Fruit fly (Drosophila melanogaster) whole organism, embryonic: ENCODE results near the gene CG5516.

Experiments used
- ATbp ChIP-seq: fragments of 200-800 bp; sonication (Bioruptor generic); optimal IDR thresholded peaks from 2 replicates; lab custom pipeline; 2017; ENCODE audit warnings: missing biosample characterization, mild to moderate bottlenecking, missing genetic modification characterization, missing genetic modification reagents
- CG11723 ChIP-seq: fragments of 200-800 bp; sonication (Bioruptor generic); optimal IDR thresholded peaks from 2 replicates; lab custom pipeline; 2017; ENCODE audit warnings: missing biosample characterization, mild to moderate bottlenecking, missing genetic modification characterization
- CG12104 ChIP-seq: fragments of 200-800 bp; sonication (Bioruptor generic); optimal IDR thresholded peaks from 3 replicates; lab custom pipeline; 2016; ENCODE audit warnings: missing biosample characterization, missing genetic modification characterization
- CG12659 ChIP-seq: fragments of 200-800 bp; sonication (Bioruptor generic); optimal IDR thresholded peaks from 3 replicates; lab custom pipeline; 2017; ENCODE audit warnings: mild to moderate bottlenecking, missing biosample characterization, missing genetic modification reagents, missing genetic modification characterization
- CG12942 ChIP-seq: fragments of 200-800 bp; sonication (Bioruptor generic); optimal IDR thresholded peaks from 3 replicates; lab custom pipeline; 2016; ENCODE audit warnings: missing biosample characterization, missing genetic modification characterization
- CG13287 ChIP-seq: fragments of 200-800 bp; sonication (Bioruptor generic); IDR thresholded peaks from 2 replicates; pipeline ENCODE4 v1.3.6; 2022; ENCODE audit warnings: missing biosample characterization, missing genetic modification characterization; ENCODE audit not compliant: partially characterized antibody
- CG15269 ChIP-seq: fragments of 200-800 bp; sonication (Bioruptor generic); optimal IDR thresholded peaks from 2 replicates; lab custom pipeline; 2018; ENCODE audit warnings: missing biosample characterization, mild to moderate bottlenecking, missing genetic modification characterization, moderate library complexity
- CG1529 ChIP-seq: fragments of 200-800 bp; sonication (Bioruptor generic); optimal IDR thresholded peaks from 3 replicates; lab custom pipeline; 2018; ENCODE audit warnings: missing biosample characterization, missing genetic modification characterization
- CG15514 ChIP-seq: fragments of 200-800 bp; sonication (Bioruptor generic); optimal IDR thresholded peaks from 3 replicates; lab custom pipeline; 2017; ENCODE audit warnings: missing biosample characterization, missing genetic modification characterization, mild to moderate bottlenecking, moderate library complexity, missing genetic modification reagents
- CG17361 ChIP-seq: fragments of 200-800 bp; sonication (Bioruptor generic); IDR thresholded peaks from 3 replicates; pipeline ENCODE4 v1.3.6; 2022; ENCODE audit warnings: missing biosample characterization, missing genetic modification characterization
- CG17612 ChIP-seq: fragments of 200-800 bp; sonication (Bioruptor generic); IDR thresholded peaks from 2 replicates; pipeline ENCODE4 v1.3.6; 2022; ENCODE audit warnings: missing biosample characterization, missing genetic modification characterization
- CG1832 ChIP-seq: fragments of 200-800 bp; sonication (Bioruptor generic); optimal IDR thresholded peaks from 2 replicates; lab custom pipeline; 2017; ENCODE audit warnings: missing biosample characterization, mild to moderate bottlenecking, missing genetic modification characterization, inconsistent platforms
- CG18476 ChIP-seq: fragments of 200-800 bp; sonication (Bioruptor generic); optimal IDR thresholded peaks from 2 replicates; lab custom pipeline; 2016; ENCODE audit warnings: missing biosample characterization, mild to moderate bottlenecking, missing genetic modification characterization
- CG30403 ChIP-seq: fragments of 200-800 bp; sonication (Bioruptor generic); optimal IDR thresholded peaks from 3 replicates; lab custom pipeline; 2016; ENCODE audit warnings: missing biosample characterization, missing genetic modification characterization
- CG31224 ChIP-seq: fragments of 200-800 bp; sonication (Bioruptor generic); IDR thresholded peaks from 2 replicates; pipeline ENCODE4 v1.3.6; 2022; ENCODE audit warnings: missing biosample characterization, missing genetic modification characterization
- CG4404 ChIP-seq: fragments of 200-800 bp; sonication (Bioruptor generic); IDR thresholded peaks from 2 replicates; pipeline ENCODE4 v1.3.6; 2022; ENCODE audit warnings: missing biosample characterization, missing genetic modification characterization
- CG4854 ChIP-seq: fragments of 200-800 bp; sonication (Bioruptor generic); optimal IDR thresholded peaks from 2 replicates; lab custom pipeline; 2016; ENCODE audit warnings: missing biosample characterization, missing genetic modification characterization, inconsistent platforms
- CG6689 ChIP-seq: fragments of 200-800 bp; sonication (Bioruptor generic); IDR thresholded peaks from 2 replicates; pipeline ENCODE4 v1.3.6; 2022; ENCODE audit warnings: missing biosample characterization, missing genetic modification characterization
- CG8089 ChIP-seq: fragments of 200-800 bp; sonication (Bioruptor generic); optimal IDR thresholded peaks from 3 replicates; lab custom pipeline; 2016; ENCODE audit warnings: missing biosample characterization, missing genetic modification characterization
- CG9727 ChIP-seq: fragments of 200-800 bp; sonication (Bioruptor generic); optimal IDR thresholded peaks from 3 replicates; lab custom pipeline; 2017; ENCODE audit warnings: missing biosample characterization, mild to moderate bottlenecking, missing genetic modification characterization
- CG9932 ChIP-seq: fragments of 200-800 bp; sonication (Bioruptor generic); IDR thresholded peaks from 2 replicates; pipeline ENCODE4 v1.3.6; 2022; ENCODE audit warnings: missing biosample characterization, missing genetic modification characterization
- E2f2 ChIP-seq: fragments of 200-800 bp; sonication (Bioruptor generic); IDR thresholded peaks from 2 replicates; pipeline ENCODE4 v1.3.6; 2022; ENCODE audit warnings: missing biosample characterization, missing genetic modification characterization
- Ets65A ChIP-seq: fragments of 200-800 bp; sonication (Bioruptor generic); peaks from one replicate; lab custom pipeline; 2016; ENCODE audit warnings: missing biosample characterization, missing genetic modification characterization
- HLHmδ ChIP-seq: fragments of 200-800 bp; sonication (Bioruptor generic); optimal IDR thresholded peaks from 2 replicates; lab custom pipeline; 2018; ENCODE audit warnings: missing biosample characterization, mild to moderate bottlenecking, missing genetic modification characterization, moderate library complexity
- Hr39 ChIP-seq: fragments of >200 bp; optimal IDR thresholded peaks from 2 replicates; lab custom pipeline; 2017
- Hr78 ChIP-seq, 2 experiments: fragments of 200-800 bp in 1 of 2; fragments of >200 bp in 1 of 2; sonication (Bioruptor generic) in 1 of 2; optimal IDR thresholded peaks; 2 replicates each; lab custom pipeline; 2017 to 2019; ENCODE audit warnings: missing biosample characterization in 2 of 2, missing genetic modification characterization in 2 of 2, mild to moderate bottlenecking in 1 of 2, moderate library complexity in 1 of 2
- Mad ChIP-seq: fragments of 200-800 bp; sonication (Bioruptor generic); optimal IDR thresholded peaks from 2 replicates; lab custom pipeline; 2016; ENCODE audit warnings: missing biosample characterization, missing genetic modification characterization
- Mes4 ChIP-seq: fragments of 200-800 bp; sonication (Bioruptor generic); optimal IDR thresholded peaks from 2 replicates; lab custom pipeline; 2016; ENCODE audit warnings: missing biosample characterization, missing genetic modification characterization
- Optix ChIP-seq: fragments of 200-800 bp; sonication (Bioruptor generic); IDR thresholded peaks from 3 replicates; pipeline ENCODE4 v1.3.6; 2022; ENCODE audit warnings: missing biosample characterization, missing genetic modification characterization
- Rx ChIP-seq: fragments of 200-800 bp; sonication (Bioruptor generic); IDR thresholded peaks from 2 replicates; pipeline ENCODE4 v1.3.6; 2022; ENCODE audit warnings: missing biosample characterization, missing genetic modification characterization
- Spps ChIP-seq: fragments of 200-800 bp; sonication (Bioruptor generic); optimal IDR thresholded peaks from 2 replicates; lab custom pipeline; 2018; ENCODE audit warnings: missing biosample characterization, mild to moderate bottlenecking, missing genetic modification characterization
- Sry-δ ChIP-seq: fragments of 200-800 bp; sonication (Bioruptor generic); optimal IDR thresholded peaks from 2 replicates; lab custom pipeline; 2016; ENCODE audit warnings: missing biosample characterization, missing genetic modification characterization
- Tbp ChIP-seq: fragments of >200 bp; optimal IDR thresholded peaks from 2 replicates; lab custom pipeline; 2018; ENCODE audit warnings: missing biosample characterization, missing genetic modification characterization
- ac ChIP-seq: fragments of 200-800 bp; sonication (Bioruptor generic); optimal IDR thresholded peaks from 3 replicates; lab custom pipeline; 2017; ENCODE audit warnings: missing biosample characterization, mild to moderate bottlenecking, missing genetic modification characterization
- al ChIP-seq: fragments of 200-800 bp; sonication (Bioruptor generic); IDR thresholded peaks from 2 replicates; pipeline ENCODE4 v1.3.6; 2022; ENCODE audit warnings: missing biosample characterization, missing genetic modification characterization
- bcd ChIP-seq: fragments of 200-800 bp; sonication (Bioruptor generic); optimal IDR thresholded peaks from 2 replicates; lab custom pipeline; 2017; ENCODE audit warnings: missing biosample characterization, mild to moderate bottlenecking, missing genetic modification characterization
- bowl ChIP-seq: fragments of 200-800 bp; sonication (Bioruptor generic); IDR thresholded peaks from 2 replicates; pipeline ENCODE4 v1.3.6; 2022; ENCODE audit warnings: missing biosample characterization, missing genetic modification characterization
- bsh ChIP-seq, 2 experiments: fragments of 200-800 bp; sonication (Bioruptor generic); optimal IDR thresholded peaks; 2 replicates each; lab custom pipeline; 2017 to 2018; ENCODE audit warnings: mild to moderate bottlenecking in 2 of 2, missing biosample characterization in 2 of 2, missing genetic modification characterization in 2 of 2, moderate library complexity in 1 of 2
- croc ChIP-seq: fragments of 200-800 bp; sonication (Bioruptor generic); conservative IDR thresholded peaks from 3 replicates; pipeline ENCODE4 v1.3.6; 2022; ENCODE audit warnings: missing biosample characterization, missing genetic modification characterization
- dm ChIP-seq: fragments of 200-800 bp; sonication (Bioruptor generic); optimal IDR thresholded peaks from 3 replicates; lab custom pipeline; 2016; ENCODE audit warnings: missing biosample characterization, missing genetic modification characterization
- eve ChIP-seq, 2 experiments: fragments of >200 bp; optimal IDR thresholded peaks; 2 replicates each; lab custom pipeline; 2017; ENCODE audit warnings: missing biosample characterization in 2 of 2, missing genetic modification characterization in 2 of 2
- ewg ChIP-seq: fragments of 200-800 bp; sonication (Bioruptor generic); optimal IDR thresholded peaks from 3 replicates; lab custom pipeline; 2017; ENCODE audit warnings: mild to moderate bottlenecking, missing biosample characterization, missing genetic modification reagents, missing genetic modification characterization
- eyg ChIP-seq: fragments of 200-800 bp; sonication (Bioruptor generic); optimal IDR thresholded peaks from 3 replicates; lab custom pipeline; 2016; ENCODE audit warnings: missing biosample characterization, missing genetic modification characterization
- gcm2 ChIP-seq: fragments of 200-800 bp; sonication (Bioruptor generic); optimal IDR thresholded peaks from 2 replicates; lab custom pipeline; 2016; ENCODE audit warnings: missing biosample characterization, missing genetic modification characterization
- gro ChIP-seq: fragments of 200-800 bp; sonication (Bioruptor generic); optimal IDR thresholded peaks from 2 replicates; lab custom pipeline; 2016; ENCODE audit warnings: missing biosample characterization, missing genetic modification characterization
- gsb-n ChIP-seq: fragments of 200-800 bp; sonication (Bioruptor generic); optimal IDR thresholded peaks from 3 replicates; lab custom pipeline; 2018; ENCODE audit warnings: missing biosample characterization, mild to moderate bottlenecking, missing genetic modification characterization
- mld ChIP-seq: fragments of 200-800 bp; sonication (Bioruptor generic); IDR thresholded peaks from 3 replicates; pipeline ENCODE4 v1.3.6; 2022; ENCODE audit warnings: missing biosample characterization, missing genetic modification characterization; ENCODE audit not compliant: partially characterized antibody
- org-1 ChIP-seq: fragments of 200-800 bp; sonication (Bioruptor generic); optimal IDR thresholded peaks from 2 replicates; lab custom pipeline; 2017; ENCODE audit warnings: missing biosample characterization, missing genetic modification characterization
- pros ChIP-seq: fragments of 200-800 bp; sonication (Bioruptor generic); optimal IDR thresholded peaks from 3 replicates; lab custom pipeline; 2019; ENCODE audit warnings: missing biosample characterization, mild to moderate bottlenecking, missing genetic modification characterization, moderate library complexity
- sens-2 ChIP-seq: fragments of 200-800 bp; sonication (Bioruptor generic); IDR thresholded peaks from 2 replicates; pipeline ENCODE4 v1.3.6; 2022; ENCODE audit warnings: missing biosample characterization, missing genetic modification characterization
- shn ChIP-seq: fragments of 200-800 bp; sonication (Bioruptor generic); optimal IDR thresholded peaks from 3 replicates; lab custom pipeline; 2016; ENCODE audit warnings: missing biosample characterization, missing genetic modification characterization
- sisA ChIP-seq: fragments of 200-800 bp; sonication (Bioruptor generic); IDR thresholded peaks from 2 replicates; pipeline ENCODE4 v1.3.6; 2022; ENCODE audit warnings: missing biosample characterization, missing genetic modification characterization
- ssp ChIP-seq: fragments of 200-800 bp; sonication (Bioruptor generic); IDR thresholded peaks from 2 replicates; pipeline ENCODE4 v1.3.6; 2022; ENCODE audit warnings: missing biosample characterization, missing genetic modification characterization

CG5516 gene

DNA sequence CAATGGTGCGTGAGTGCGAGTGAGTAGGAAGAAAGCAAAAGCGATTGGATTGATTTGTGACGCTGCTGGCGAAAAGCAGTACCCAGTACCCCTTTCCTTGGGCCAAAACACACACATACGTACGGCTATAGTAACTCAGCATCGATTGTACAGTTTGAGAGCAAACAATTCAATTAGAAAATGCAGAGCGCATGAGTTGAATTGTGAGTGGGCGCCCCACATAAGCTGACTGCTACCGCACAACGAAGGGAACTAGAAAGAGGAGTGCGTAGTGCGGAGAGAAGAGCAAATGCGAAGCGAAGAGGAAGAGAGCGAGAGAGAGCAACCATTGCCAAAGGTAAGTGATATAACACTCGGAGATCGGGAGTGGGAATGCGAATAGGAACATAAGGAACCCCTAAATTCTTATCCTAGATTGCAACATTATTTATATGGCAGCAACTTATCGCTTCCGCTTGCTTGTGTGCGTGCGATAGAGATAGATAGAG lies 9.8 kb downstream of the CG5516 start (continued):
- no peak for TF ChIP-seq shn (GFP tag; lab: Kevin White, UChicago)
- TF ChIP-seq eyg = no peak
- peak; percentile 11 for TF ChIP-seq ATbp
- peak; percentile 2 for TF ChIP-seq CG8089 (GFP tag; lab: Kevin White, UChicago)
- TF ChIP-seq eve (GFP tag; optimal IDR thresholded peaks at IDR 0.05; lab: Kevin White, UChicago) = no peak
- TF ChIP-seq CG1832 (GFP tag; lab: Kevin White, UChicago) = peak; percentile 82
- no peak for TF ChIP-seq al (GFP tag; lab: Robert Waterston, UW)
- no peak for TF ChIP-seq mld (GFP tag; lab: Robert Waterston, UW)
- peak; percentile 49 for TF ChIP-seq CG15514 (GFP tag; lab: Kevin White, UChicago)
- TF ChIP-seq CG6689 (GFP tag; lab: Robert Waterston, UW) = no peak
- no peak for TF ChIP-seq Hr39 (lab: Kevin White, UChicago)
- TF ChIP-seq CG4854 (GFP tag; lab: Kevin White, UChicago) = no peak
- TF ChIP-seq Spps = no peak
- TF ChIP-seq ssp = no peak
- TF ChIP-seq CG30403 (GFP tag; lab: Kevin White, UChicago) = no peak
- TF ChIP-seq ac = no peak
- TF ChIP-seq CG12104 (GFP tag; lab: Kevin White, UChicago) = no peak
- TF ChIP-seq HLHmδ (GFP tag; lab: Kevin White, UChicago) = peak; percentile 18
- TF ChIP-seq CG12942 (GFP tag; lab: Kevin White, UChicago) = no peak
- TF ChIP-seq CG15269 (tag; lab: Kevin White, UChicago) = no peak
- TF ChIP-seq CG9932 = no peak
- TF ChIP-seq gro (GFP tag; lab: Kevin White, UChicago) = no peak
- TF ChIP-seq Rx = no peak
- TF ChIP-seq sens-2 = no peak
- no peak for TF ChIP-seq pros (GFP tag; lab: Kevin White, UChicago)
- no peak for TF ChIP-seq bowl (GFP tag; lab: Robert Waterston, UW)
- peak; percentile 59 for TF ChIP-seq dm (GFP tag; lab: Kevin White, UChicago)
- peak; percentile 100 for TF ChIP-seq ewg
- TF ChIP-seq E2f2 (GFP tag; lab: Robert Waterston, UW) = no peak
- no peak for TF ChIP-seq Sry-δ (GFP tag; lab: Kevin White, UChicago)
- no peak for TF ChIP-seq CG17361 (GFP tag; lab: Robert Waterston, UW)
- no peak for TF ChIP-seq sisA
- no peak for TF ChIP-seq CG4404 (GFP tag; lab: Robert Waterston, UW)
- TF ChIP-seq gsb-n (tag; lab: Kevin White, UChicago) = no peak
- TF ChIP-seq CG9727 (GFP tag; lab: Kevin White, UChicago) = no peak
- no peak for TF ChIP-seq Tbp (GFP tag; lab: Kevin White, UChicago)
- TF ChIP-seq CG13287 (GFP tag; lab: Robert Waterston, UW) = no peak
- no peak for TF ChIP-seq CG31224 (GFP tag; lab: Robert Waterston, UW)
- peak; percentile 45 for TF ChIP-seq Ets65A (GFP tag; lab: Kevin White, UChicago)
- no peak for TF ChIP-seq bcd (GFP tag; lab: Kevin White, UChicago)
- TF ChIP-seq croc (GFP tag; lab: Robert Waterston, UW) = no peak
- TF ChIP-seq gcm2 = no peak
- no peak for TF ChIP-seq Mes4
- no peak for TF ChIP-seq bsh (GFP tag; optimal IDR thresholded peaks at IDR 0.05; lab: Kevin White, UChicago)
- TF ChIP-seq CG12659 (GFP tag; lab: Kevin White, UChicago) = peak; percentile 3
- TF ChIP-seq CG1529 (GFP tag; lab: Kevin White, UChicago) = no peak
- TF ChIP-seq CG11723 = no peak
- no peak for TF ChIP-seq Hr78 (GFP tag; optimal IDR thresholded peaks at IDR 0.05; lab: Kevin White, UChicago)
- TF ChIP-seq Mad (GFP tag; lab: Kevin White, UChicago) = peak; percentile 19
- no peak for TF ChIP-seq org-1 (GFP tag; lab: Kevin White, UChicago)
- no peak for TF ChIP-seq CG17612
- no peak for TF ChIP-seq Optix (GFP tag; lab: Robert Waterston, UW)
- no peak for TF ChIP-seq CG18476 (GFP tag; lab: Kevin White, UChicago)
